Worm (Caenorhabditis elegans) whole organism, L4/young adult: ENCODE data around the gene B0035.18.

Experiments
- W03F9.2 ChIP-seq: fragments of 150-350 bp; optimal IDR thresholded peaks from 2 replicates; lab custom pipeline; 2014; ENCODE audit warnings: missing biosample characterization, missing genetic modification characterization
- dao-5 ChIP-seq: sonication (generic microtip); optimal IDR thresholded peaks from 2 replicates; lab custom pipeline; 2016; ENCODE audit warnings: missing genotype, missing genetic modification characterization, moderate library complexity, missing compliant biosample characterization
- him-1 ChIP-seq: sonication (generic microtip); optimal IDR thresholded peaks from 2 replicates; lab custom pipeline; 2016; ENCODE audit warnings: missing genotype, missing genetic modification reagents, missing genetic modification characterization, missing compliant biosample characterization

DNA sequence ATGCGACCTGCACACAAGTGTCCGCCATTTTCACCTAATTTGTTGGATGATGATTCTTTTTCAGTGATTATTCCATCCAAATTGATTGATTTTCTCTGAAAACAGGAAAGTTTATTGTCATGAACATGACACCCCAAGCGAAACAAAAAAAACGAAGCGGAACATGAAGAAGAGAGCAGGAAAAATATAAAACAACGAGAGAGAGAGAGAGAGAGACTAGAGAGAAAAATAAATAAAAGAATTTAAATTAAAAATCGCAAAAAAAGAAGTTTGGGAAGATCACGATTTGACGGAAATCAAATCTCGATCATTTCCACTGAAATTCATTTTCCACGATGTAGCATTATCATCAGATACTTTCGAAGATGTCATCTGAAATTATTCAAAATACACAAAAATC is 39.7 kb downstream of the B0035.18 start, which contains the start of gene klp-12:
- TF ChIP-seq him-1 (tag; lab: Kevin White, UChicago) (no peak), W03F9.2 (tag; lab: Kevin White, UChicago) (no peak), dao-5 (tag; lab: Kevin White, UChicago) (no peak)
